Fruit fly (Drosophila melanogaster) whole organism, embryonic: Measurements from ENCODE around the gene CG15740.

ENCODE experiments used
- Abd-B ChIP-seq: fragments of 200-800 bp; sonication (Bioruptor generic); optimal IDR thresholded peaks from 2 replicates; lab custom pipeline; 2018; ENCODE audit warnings: missing biosample characterization, mild to moderate bottlenecking, missing genetic modification characterization, moderate library complexity
- Awh ChIP-seq: fragments of 200-800 bp; sonication (Bioruptor generic); IDR thresholded peaks from 2 replicates; pipeline ENCODE4, ENCODE4 v1.3.6; 2022; ENCODE audit warnings: missing biosample characterization, missing genetic modification characterization
- CG10431 ChIP-seq: fragments of 200-800 bp; sonication (Bioruptor generic); optimal IDR thresholded peaks from 3 replicates; lab custom pipeline; 2018; ENCODE audit warnings: missing biosample characterization, mild to moderate bottlenecking, missing genetic modification characterization
- CG11695 ChIP-seq: fragments of 200-800 bp; sonication (Bioruptor generic); IDR thresholded peaks from 3 replicates; pipeline ENCODE4 v1.3.6; 2022; ENCODE audit warnings: missing biosample characterization, missing genetic modification characterization
- CG14667 ChIP-seq: fragments of 200-800 bp; sonication (Bioruptor generic); IDR thresholded peaks from 2 replicates; pipeline ENCODE4 v1.3.6; 2022; ENCODE audit warnings: missing biosample characterization, missing genetic modification characterization
- CG15514 ChIP-seq: fragments of 200-800 bp; sonication (Bioruptor generic); optimal IDR thresholded peaks from 3 replicates; lab custom pipeline; 2017; ENCODE audit warnings: missing biosample characterization, missing genetic modification characterization, mild to moderate bottlenecking, moderate library complexity, missing genetic modification reagents
- CG15601 ChIP-seq: fragments of 200-800 bp; sonication (Bioruptor generic); optimal IDR thresholded peaks from 3 replicates; lab custom pipeline; 2019; ENCODE audit warnings: missing biosample characterization, mild to moderate bottlenecking, missing genetic modification characterization, moderate library complexity
- CG1602 ChIP-seq: fragments of 200-800 bp; sonication (Bioruptor generic); optimal IDR thresholded peaks from 3 replicates; lab custom pipeline; 2016; ENCODE audit warnings: missing biosample characterization, missing genetic modification characterization
- CG17186 ChIP-seq: fragments of 200-800 bp; sonication (Bioruptor generic); optimal IDR thresholded peaks from 3 replicates; lab custom pipeline; 2017; ENCODE audit warnings: missing biosample characterization, missing genetic modification reagents, missing genetic modification characterization
- CG17802 ChIP-seq: fragments of 200-800 bp; sonication (Bioruptor generic); optimal IDR thresholded peaks from 2 replicates; lab custom pipeline; 2018; ENCODE audit warnings: missing biosample characterization, mild to moderate bottlenecking, missing genetic modification characterization, moderate library complexity
- CG1832 ChIP-seq: fragments of 200-800 bp; sonication (Bioruptor generic); optimal IDR thresholded peaks from 2 replicates; lab custom pipeline; 2017; ENCODE audit warnings: missing biosample characterization, mild to moderate bottlenecking, missing genetic modification characterization, inconsistent platforms
- CG3163 ChIP-seq: fragments of 200-800 bp; sonication (Bioruptor generic); optimal IDR thresholded peaks from 3 replicates; lab custom pipeline; 2016; ENCODE audit warnings: missing biosample characterization, missing genetic modification characterization
- CG33213 ChIP-seq: fragments of 200-800 bp; sonication (Bioruptor generic); optimal IDR thresholded peaks from 3 replicates; lab custom pipeline; 2016; ENCODE audit warnings: missing biosample characterization, missing genetic modification characterization
- CG6765 ChIP-seq: fragments of 200-800 bp; sonication (Bioruptor generic); optimal IDR thresholded peaks from 3 replicates; lab custom pipeline; 2017; ENCODE audit warnings: missing biosample characterization, mild to moderate bottlenecking, missing genetic modification characterization
- CG6813 ChIP-seq: fragments of 200-800 bp; sonication (Bioruptor generic); optimal IDR thresholded peaks from 2 replicates; lab custom pipeline; 2017; ENCODE audit warnings: missing biosample characterization, missing genetic modification characterization, mild to moderate bottlenecking, moderate library complexity, missing genetic modification reagents
- CG8944 ChIP-seq: fragments of 200-800 bp; sonication (Bioruptor generic); optimal IDR thresholded peaks from 3 replicates; lab custom pipeline; 2016; ENCODE audit warnings: missing biosample characterization, missing genetic modification characterization
- CkIIα-i1 ChIP-seq: fragments of 200-800 bp; sonication (Bioruptor generic); IDR thresholded peaks from 2 replicates; pipeline ENCODE4 v1.3.6; 2022; ENCODE audit warnings: missing biosample characterization, missing genetic modification characterization
- D19B ChIP-seq: fragments of 200-800 bp; sonication (Bioruptor generic); optimal IDR thresholded peaks from 2 replicates; lab custom pipeline; 2017; ENCODE audit warnings: missing biosample characterization, mild to moderate bottlenecking, missing genetic modification characterization
- Dek ChIP-seq: fragments of 200-800 bp; sonication (Bioruptor generic); optimal IDR thresholded peaks from 3 replicates; lab custom pipeline; 2019; ENCODE audit warnings: missing biosample characterization, mild to moderate bottlenecking, missing genetic modification characterization, moderate library complexity
- H2.0 ChIP-seq: fragments of 200-800 bp; sonication (Bioruptor generic); IDR thresholded peaks from 2 replicates; pipeline ENCODE4 v1.3.6; 2022; ENCODE audit warnings: missing biosample characterization, missing genetic modification characterization
- Hey ChIP-seq: fragments of 200-800 bp; sonication (Bioruptor generic); optimal IDR thresholded peaks from 3 replicates; lab custom pipeline; 2018; ENCODE audit warnings: missing biosample characterization, mild to moderate bottlenecking, missing genetic modification characterization
- MTF-1 ChIP-seq: fragments of 200-800 bp; sonication (Bioruptor generic); optimal IDR thresholded peaks from 2 replicates; lab custom pipeline; 2018; ENCODE audit warnings: missing biosample characterization, mild to moderate bottlenecking, missing genetic modification characterization, borderline replicate concordance
- Mad ChIP-seq: fragments of 200-800 bp; sonication (Bioruptor generic); optimal IDR thresholded peaks from 2 replicates; lab custom pipeline; 2016; ENCODE audit warnings: missing biosample characterization, missing genetic modification characterization
- NC2α ChIP-seq: fragments of 200-800 bp; sonication (Bioruptor generic); optimal IDR thresholded peaks from 2 replicates; lab custom pipeline; 2016; ENCODE audit warnings: missing biosample characterization, missing genetic modification characterization
- Trl ChIP-seq, 3 experiments: fragments of >200 bp in 2 of 3; fragments of 200-800 bp in 1 of 3; sonication (Bioruptor generic) in 1 of 3; optimal IDR thresholded peaks; 2 replicates in 1 of 3; 3 replicates in 2 of 3; lab custom pipeline; 2016 to 2017; ENCODE audit warnings: missing biosample characterization in 1 of 3, missing genetic modification characterization in 1 of 3
- ac ChIP-seq: fragments of 200-800 bp; sonication (Bioruptor generic); optimal IDR thresholded peaks from 3 replicates; lab custom pipeline; 2017; ENCODE audit warnings: missing biosample characterization, mild to moderate bottlenecking, missing genetic modification characterization
- ap ChIP-seq: fragments of 200-800 bp; sonication (Bioruptor generic); IDR thresholded peaks from 2 replicates; pipeline ENCODE4 v1.3.6; 2022; ENCODE audit warnings: missing biosample characterization, missing genetic modification characterization
- ase ChIP-seq: fragments of 200-800 bp; sonication (Bioruptor generic); IDR thresholded peaks from 3 replicates; pipeline ENCODE4 v1.3.6; 2022; ENCODE audit warnings: missing biosample characterization, missing genetic modification characterization
- crc ChIP-seq: fragments of 200-800 bp; sonication (Bioruptor generic); optimal IDR thresholded peaks from 2 replicates; lab custom pipeline; 2016; ENCODE audit warnings: missing biosample characterization, missing genetic modification characterization
- cwo ChIP-seq: fragments of 200-800 bp; sonication (Bioruptor generic); optimal IDR thresholded peaks from 3 replicates; lab custom pipeline; 2017; ENCODE audit warnings: missing biosample characterization, missing genetic modification characterization, mild to moderate bottlenecking, moderate library complexity, missing genetic modification reagents
- disco-r ChIP-seq: fragments of 200-800 bp; sonication (Bioruptor generic); optimal IDR thresholded peaks from 2 replicates; lab custom pipeline; 2016; ENCODE audit warnings: missing biosample characterization, missing genetic modification characterization
- dmrt11E ChIP-seq: fragments of 200-800 bp; sonication (Bioruptor generic); optimal IDR thresholded peaks from 3 replicates; lab custom pipeline; 2018; ENCODE audit warnings: missing biosample characterization, mild to moderate bottlenecking, missing genetic modification characterization, moderate library complexity
- emc ChIP-seq: fragments of 200-800 bp; sonication (Bioruptor generic); optimal IDR thresholded peaks from 2 replicates; lab custom pipeline; 2016; ENCODE audit warnings: missing biosample characterization, missing genetic modification characterization
- fd3F ChIP-seq: fragments of 200-800 bp; sonication (Bioruptor generic); optimal IDR thresholded peaks from 2 replicates; lab custom pipeline; 2018; ENCODE audit warnings: missing biosample characterization, mild to moderate bottlenecking, missing genetic modification characterization, moderate library complexity
- ftz-f1 ChIP-seq: fragments of 200-800 bp; sonication (Bioruptor generic); optimal IDR thresholded peaks from 2 replicates; lab custom pipeline; 2016; ENCODE audit warnings: missing biosample characterization, missing genetic modification characterization
- gem ChIP-seq: fragments of 200-800 bp; sonication (Bioruptor generic); optimal IDR thresholded peaks from 2 replicates; lab custom pipeline; 2019; ENCODE audit warnings: missing biosample characterization, mild to moderate bottlenecking, missing genetic modification characterization, moderate library complexity
- grau ChIP-seq: fragments of 200-800 bp; optimal IDR thresholded peaks from 3 replicates; lab custom pipeline; 2019; ENCODE audit warnings: missing biosample characterization, mild to moderate bottlenecking, missing genetic modification characterization, moderate library complexity
- grn ChIP-seq: fragments of 200-800 bp; sonication (Bioruptor generic); optimal IDR thresholded peaks from 3 replicates; lab custom pipeline; 2017; ENCODE audit warnings: missing biosample characterization, missing genetic modification characterization
- nmo ChIP-seq: fragments of 200-800 bp; sonication (Bioruptor generic); optimal IDR thresholded peaks from 2 replicates; lab custom pipeline; 2018; ENCODE audit warnings: missing biosample characterization, mild to moderate bottlenecking, missing genetic modification characterization, moderate library complexity
- onecut ChIP-seq: fragments of 200-800 bp; sonication (Bioruptor generic); IDR thresholded peaks from 2 replicates; pipeline ENCODE4 v1.3.6; 2022; ENCODE audit warnings: missing biosample characterization, missing genetic modification characterization
- pan ChIP-seq, 4 experiments: fragments of >200 bp in 3 of 4; fragments of 200-800 bp in 1 of 4; sonication (Bioruptor generic) in 1 of 4; optimal IDR thresholded peaks in 3 of 4; IDR thresholded peaks in 1 of 4; 2 replicates each; pipeline versions ENCODE4 v1.3.6 to Lab custom; 2017 to 2022; ENCODE audit warnings: missing biosample characterization in 2 of 4, missing genetic modification characterization in 2 of 4, mixed read lengths in 1 of 4
- pfk ChIP-seq: fragments of 200-800 bp; sonication (Bioruptor generic); optimal IDR thresholded peaks from 2 replicates; lab custom pipeline; 2018; ENCODE audit warnings: missing biosample characterization, mild to moderate bottlenecking, missing genetic modification characterization, moderate library complexity
- shn ChIP-seq: fragments of 200-800 bp; sonication (Bioruptor generic); optimal IDR thresholded peaks from 3 replicates; lab custom pipeline; 2016; ENCODE audit warnings: missing biosample characterization, missing genetic modification characterization
- slou ChIP-seq: fragments of 200-800 bp; sonication (Bioruptor generic); optimal IDR thresholded peaks from 3 replicates; lab custom pipeline; 2016; ENCODE audit warnings: missing biosample characterization, missing genetic modification characterization
- unc-4 ChIP-seq: fragments of 200-800 bp; sonication (Bioruptor generic); IDR thresholded peaks from 2 replicates; pipeline ENCODE4 v1.3.6; 2022; ENCODE audit warnings: missing biosample characterization, missing genetic modification characterization; ENCODE audit not compliant: partially characterized antibody
- vfl ChIP-seq: fragments of 200-800 bp; sonication (Bioruptor generic); optimal IDR thresholded peaks from 2 replicates; lab custom pipeline; 2016; ENCODE audit warnings: missing biosample characterization, missing genetic modification characterization
- yki ChIP-seq: fragments of >200 bp; optimal IDR thresholded peaks from 3 replicates; lab custom pipeline; 2018

The CG15740 gene

dm6 chrX:11818767-11819089 lies 27.2 kb downstream of the CG15740 start:
- TF ChIP-seq CG15514 (GFP tag; lab: Kevin White, UChicago) (no peak), CG3163 (GFP tag; lab: Kevin White, UChicago) (peak; percentile 11), ap (GFP tag; lab: Robert Waterston, UW) (no peak), CG1832 (GFP tag; lab: Kevin White, UChicago) (peak; percentile 6), yki (lab: Kevin White, UChicago) (peak; percentile 67), Trl (optimal IDR thresholded peaks at IDR 0.05; lab: Kevin White, UChicago) (peak; percentile 41 to 89), Trl (GFP tag; optimal IDR thresholded peaks at IDR 0.05; lab: Kevin White, UChicago) (no peak)
- TF ChIP-seq, all 482 proteins: peak for 4

- TF ChIP-seq CG6765 = peak; percentile 83
- peak; percentile 91 for TF ChIP-seq CG15601
- TF ChIP-seq H2.0 (GFP tag; lab: Robert Waterston, UW) = peak; percentile 93
- TF ChIP-seq CG6813 (GFP tag; lab: Kevin White, UChicago) = peak; percentile 93
- peak; percentile 89 for TF ChIP-seq disco-r (GFP tag; lab: Kevin White, UChicago)
- peak; percentile 95 for TF ChIP-seq nmo (GFP tag; lab: Kevin White, UChicago)
- peak; percentile 96 for TF ChIP-seq Awh (GFP tag; lab: Robert Waterston, UW)
- TF ChIP-seq pfk (GFP tag; lab: Kevin White, UChicago) = peak; percentile 98
- peak; percentile 86 for TF ChIP-seq fd3F (GFP tag; lab: Kevin White, UChicago)
- TF ChIP-seq CG10431 (GFP tag; lab: Kevin White, UChicago) = peak; percentile 66
- peak; percentile 95 for TF ChIP-seq shn (GFP tag; lab: Kevin White, UChicago)
- TF ChIP-seq CG1602 (GFP tag; lab: Kevin White, UChicago) = peak; percentile 93
- TF ChIP-seq CG11695 (GFP tag; lab: Robert Waterston, UW) = peak; percentile 96
- TF ChIP-seq cwo = peak; percentile 91
- TF ChIP-seq MTF-1 (GFP tag; lab: Kevin White, UChicago) = peak; percentile 82
- peak; percentile 70 for TF ChIP-seq CG17186 (GFP tag; lab: Kevin White, UChicago)
- TF ChIP-seq CG17802 (tag; lab: Kevin White, UChicago) = peak; percentile 69
- peak; percentile 80 for TF ChIP-seq ac (GFP tag; lab: Kevin White, UChicago)
- TF ChIP-seq slou (GFP tag; lab: Kevin White, UChicago) = peak; percentile 83
- TF ChIP-seq dmrt11E (tag; lab: Kevin White, UChicago) = peak; percentile 94
- peak; percentile 10 for TF ChIP-seq ftz-f1 (GFP tag; lab: Kevin White, UChicago)
- peak; percentile 88 for TF ChIP-seq Abd-B (GFP tag; lab: Kevin White, UChicago)
- peak; percentile 93 for TF ChIP-seq crc (GFP tag; lab: Kevin White, UChicago)
- peak; percentile 55 for TF ChIP-seq Hey (tag; lab: Kevin White, UChicago)
- TF ChIP-seq grau (tag; lab: Kevin White, UChicago) = peak; percentile 94
- TF ChIP-seq grn (GFP tag; lab: Kevin White, UChicago) = peak; percentile 69
- peak; percentile 92 for TF ChIP-seq CG14667
- no peak for TF ChIP-seq pan (optimal IDR thresholded peaks at IDR 0.05; lab: Kevin White, UChicago)
- TF ChIP-seq pan (GFP tag; optimal IDR thresholded peaks at IDR 0.05 in 1 of 2, IDR thresholded peaks at IDR 0.05 in 1 of 2) = peak in 1 of 2 experiments; percentile 97
- peak; percentile 88 for TF ChIP-seq vfl (GFP tag; lab: Kevin White, UChicago)
- peak; percentile 87 for TF ChIP-seq Dek (tag; lab: Kevin White, UChicago)
- TF ChIP-seq CG8944 (GFP tag; lab: Kevin White, UChicago) = peak; percentile 94
- peak; percentile 68 for TF ChIP-seq D19B (GFP tag; lab: Kevin White, UChicago)
- TF ChIP-seq CkIIα-i1 = 0 out of 2 replicates have a peak, but pooled peaks have one; percentile 53
- peak; percentile 85 for TF ChIP-seq onecut (GFP tag; lab: Robert Waterston, UW)
- peak; percentile 94 for TF ChIP-seq Mad (GFP tag; lab: Kevin White, UChicago)
- peak; percentile 24; the same call in 1 of the 2 replicates for TF ChIP-seq unc-4 (GFP tag; lab: Robert Waterston, UW)
- peak; percentile 97 for TF ChIP-seq gem (tag; lab: Kevin White, UChicago)
- peak; percentile 90 for TF ChIP-seq NC2α (GFP tag; lab: Kevin White, UChicago)
- peak; percentile 92 for TF ChIP-seq ase
- TF ChIP-seq CG33213 (GFP tag; lab: Kevin White, UChicago) = peak; percentile 92
- peak; percentile 80 for TF ChIP-seq emc (GFP tag; lab: Kevin White, UChicago)
These were observed 27.7 kb downstream of the CG15740 start for dm6 chrX:11818047-11818766.
